Worm (Caenorhabditis elegans) whole organism, mixed stage, embryonic: ENCODE measurements around the gene F42A9.3.

Source experiments
- M03D4.4 ChIP-seq: sonication (generic microtip); optimal IDR thresholded peaks from 2 replicates; lab custom pipeline; 2017; ENCODE audit warnings: mild to moderate bottlenecking, missing genetic modification characterization, missing compliant biosample characterization
- blmp-1 ChIP-seq: fragments of 150-350 bp; optimal IDR thresholded peaks from 2 replicates; lab custom pipeline; 2014; ENCODE audit warnings: missing biosample characterization, missing genetic modification characterization
- ceh-83 ChIP-seq: fragments of 200-800 bp; sonication (Bioruptor generic); optimal IDR thresholded peaks from 2 replicates; lab custom pipeline; 2018; ENCODE audit warnings: mild to moderate bottlenecking, missing genetic modification characterization, missing compliant biosample characterization
- cnd-1 ChIP-seq: fragments of 200-800 bp; sonication (Bioruptor generic); optimal IDR thresholded peaks from 2 replicates; lab custom pipeline; 2018; ENCODE audit warnings: mild to moderate bottlenecking, missing genetic modification characterization, missing compliant biosample characterization
- drap-1 ChIP-seq: fragments of 200-800 bp; sonication (Bioruptor generic); optimal IDR thresholded peaks from 3 replicates; lab custom pipeline; 2018; ENCODE audit warnings: mild to moderate bottlenecking, missing genetic modification characterization, missing compliant biosample characterization
- elt-1 ChIP-seq: sonication (generic microtip); optimal IDR thresholded peaks from 2 replicates; lab custom pipeline; 2017; ENCODE audit warnings: missing genetic modification characterization, mild to moderate bottlenecking, missing compliant biosample characterization, antibody characterized with exemption, moderate library complexity, borderline replicate concordance; ENCODE audit not compliant: insufficient read depth
- elt-3 ChIP-seq: fragments of 150-350 bp; optimal IDR thresholded peaks from 2 replicates; lab custom pipeline; 2014; ENCODE audit warnings: missing biosample characterization, missing genetic modification characterization
- flh-1 ChIP-seq: fragments of 200-800 bp; sonication (Bioruptor generic); optimal IDR thresholded peaks from 2 replicates; lab custom pipeline; 2018; ENCODE audit warnings: mild to moderate bottlenecking, missing genetic modification characterization, moderate library complexity, missing compliant biosample characterization
- ham-2 ChIP-seq: fragments of 200-800 bp; sonication (Bioruptor generic); optimal IDR thresholded peaks from 2 replicates; lab custom pipeline; 2018; ENCODE audit warnings: mild to moderate bottlenecking, missing genetic modification characterization, missing compliant biosample characterization
- hlh-1 ChIP-seq: fragments of 150-350 bp; optimal IDR thresholded peaks from 2 replicates; lab custom pipeline; 2014; ENCODE audit warnings: missing biosample characterization, missing genetic modification reagents, missing genetic modification characterization
- lin-32 ChIP-seq: fragments of 200-800 bp; sonication (Bioruptor generic); optimal IDR thresholded peaks from 2 replicates; lab custom pipeline; 2018; ENCODE audit warnings: mild to moderate bottlenecking, missing genetic modification characterization, missing compliant biosample characterization
- mab-5 ChIP-seq: fragments of 150-350 bp; optimal IDR thresholded peaks from 2 replicates; lab custom pipeline; 2014; ENCODE audit warnings: missing biosample characterization, missing genetic modification characterization
- mep-1 ChIP-seq: fragments of 150-350 bp; optimal IDR thresholded peaks from 2 replicates; lab custom pipeline; 2017; ENCODE audit warnings: missing biosample characterization, missing genetic modification reagents, missing genetic modification characterization, inconsistent platforms
- mls-2 ChIP-seq: sonication (generic microtip); optimal IDR thresholded peaks from 2 replicates; lab custom pipeline; 2016; ENCODE audit warnings: mild to moderate bottlenecking, missing genetic modification characterization, moderate library complexity, missing compliant biosample characterization
- nhr-12 ChIP-seq: fragments of 150-350 bp; optimal IDR thresholded peaks from 2 replicates; lab custom pipeline; 2014; ENCODE audit warnings: missing biosample characterization, missing genetic modification characterization
- nhr-28 ChIP-seq: fragments of 150-350 bp; optimal IDR thresholded peaks from 2 replicates; lab custom pipeline; 2014; ENCODE audit warnings: missing biosample characterization, missing genetic modification characterization
- nhr-76 ChIP-seq: sonication (generic microtip); optimal IDR thresholded peaks from 2 replicates; lab custom pipeline; 2017; ENCODE audit warnings: missing biosample characterization, missing genetic modification characterization
- sem-2 ChIP-seq: fragments of 200-800 bp; sonication (Bioruptor generic); optimal IDR thresholded peaks from 2 replicates; lab custom pipeline; 2018; ENCODE audit warnings: mild to moderate bottlenecking, missing genetic modification characterization, missing compliant biosample characterization
- snpc-4 ChIP-seq: fragments of 150-350 bp; optimal IDR thresholded peaks from 2 replicates; lab custom pipeline; 2014; ENCODE audit warnings: missing biosample characterization, missing genetic modification characterization
- sptf-1 ChIP-seq: sonication (generic microtip); optimal IDR thresholded peaks from 2 replicates; lab custom pipeline; 2017; ENCODE audit warnings: mild to moderate bottlenecking, missing genetic modification characterization, moderate library complexity, missing compliant biosample characterization
- tbx-8 ChIP-seq: fragments of 200-800 bp; sonication (Bioruptor generic); optimal IDR thresholded peaks from 2 replicates; lab custom pipeline; 2018; ENCODE audit warnings: mild to moderate bottlenecking, missing genetic modification characterization, moderate library complexity, missing compliant biosample characterization
- unc-120 ChIP-seq: sonication (generic microtip); optimal IDR thresholded peaks from 2 replicates; lab custom pipeline; 2017; ENCODE audit warnings: missing genetic modification characterization, missing compliant biosample characterization; ENCODE audit not compliant: poor library complexity, severe bottlenecking
- unc-39 ChIP-seq: fragments of 150-350 bp; optimal IDR thresholded peaks from 2 replicates; lab custom pipeline; 2014; ENCODE audit warnings: missing biosample characterization, missing genetic modification characterization
- unc-62 ChIP-seq: fragments of 150-350 bp; optimal IDR thresholded peaks from 2 replicates; lab custom pipeline; 2014; ENCODE audit warnings: missing biosample characterization, missing genetic modification reagents, missing genetic modification characterization
- zip-8 ChIP-seq: fragments of 150-350 bp; optimal IDR thresholded peaks from 2 replicates; lab custom pipeline; 2014; ENCODE audit warnings: missing biosample characterization, missing genetic modification characterization
- ztf-11 ChIP-seq: fragments of 150-350 bp; optimal IDR thresholded peaks from 2 replicates; lab custom pipeline; 2014; ENCODE audit warnings: missing biosample characterization, missing genetic modification characterization

F42A9.3 gene

DNA sequence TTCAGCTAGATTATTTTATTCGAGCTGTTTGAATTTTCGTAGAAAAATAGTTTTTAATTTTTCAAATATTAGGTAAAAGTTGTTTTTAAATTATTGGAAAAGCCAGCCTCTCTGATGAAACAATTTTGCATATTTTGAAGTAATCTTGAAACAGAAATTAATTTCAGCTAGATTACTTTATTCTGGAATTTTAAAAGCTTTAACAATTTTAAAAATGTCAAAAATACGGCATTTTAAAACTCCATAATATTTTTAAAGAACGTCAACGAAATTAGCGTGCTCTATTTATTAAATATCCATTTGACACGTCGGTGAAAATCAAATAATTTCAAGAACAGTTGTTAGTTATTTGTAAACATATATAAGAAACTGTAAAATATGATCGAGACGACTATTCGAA is 14.2 kb upstream of the F42A9.3 start, which contains the start of gene Y59H11AR.10:
Gene Y59H11AR.10 (plus strand): TSS at position 301 of the 400 bp plus-strand sequence.
- no peak for TF ChIP-seq flh-1
- no peak for TF ChIP-seq unc-39
- no peak for TF ChIP-seq nhr-76
- no peak for TF ChIP-seq mab-5 (tag; lab: Kevin White, UChicago)
- TF ChIP-seq drap-1, result no peak
- TF ChIP-seq tbx-8 (GFP tag; lab: Kevin White, UChicago), result no peak
- no peak for TF ChIP-seq ham-2 (GFP tag; lab: Kevin White, UChicago)
- no peak for TF ChIP-seq ceh-83 (GFP tag; lab: Kevin White, UChicago)
- no peak for TF ChIP-seq zip-8 (tag; lab: Kevin White, UChicago)

DNA sequence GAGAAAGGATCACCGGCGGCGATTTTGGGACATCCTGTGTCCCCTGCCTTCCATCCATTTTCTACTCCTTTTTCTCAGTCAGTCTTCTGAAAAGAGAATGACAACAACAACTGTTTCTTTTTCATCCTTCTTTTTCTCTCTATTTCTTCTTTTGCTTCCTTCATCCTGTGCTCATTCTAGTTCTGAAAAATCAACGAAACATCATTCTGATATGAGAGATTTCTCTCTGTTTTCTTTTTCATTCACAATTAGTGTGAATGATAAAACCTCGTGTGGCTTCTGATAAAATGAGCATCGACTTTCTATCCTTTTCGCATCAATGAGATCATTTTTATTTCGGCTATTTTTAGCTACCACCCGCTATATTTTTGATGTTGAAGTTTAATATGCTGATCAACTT is 11.8 kb upstream of the F42A9.3 start:
- TF ChIP-seq unc-120 (tag; lab: Kevin White, UChicago) (peak; percentile 65), zip-8 (tag; lab: Kevin White, UChicago) (no peak), hlh-1 (tag; lab: Kevin White, UChicago) (peak; percentile 42), nhr-28 (tag; lab: Kevin White, UChicago) (no peak), unc-62 (GFP tag; lab: Kevin White, UChicago) (peak; percentile 7)

ce11 chrIV:8608204-8608603 is 8.9 kb upstream of the F42A9.3 start:
- TF ChIP-seq nhr-12 (tag; lab: Kevin White, UChicago) (no peak), M03D4.4 (tag; lab: Kevin White, UChicago) (no peak), snpc-4 (tag; lab: Kevin White, UChicago) (no peak)
- TF ChIP-seq, all 35 proteins: peak for 0

DNA sequence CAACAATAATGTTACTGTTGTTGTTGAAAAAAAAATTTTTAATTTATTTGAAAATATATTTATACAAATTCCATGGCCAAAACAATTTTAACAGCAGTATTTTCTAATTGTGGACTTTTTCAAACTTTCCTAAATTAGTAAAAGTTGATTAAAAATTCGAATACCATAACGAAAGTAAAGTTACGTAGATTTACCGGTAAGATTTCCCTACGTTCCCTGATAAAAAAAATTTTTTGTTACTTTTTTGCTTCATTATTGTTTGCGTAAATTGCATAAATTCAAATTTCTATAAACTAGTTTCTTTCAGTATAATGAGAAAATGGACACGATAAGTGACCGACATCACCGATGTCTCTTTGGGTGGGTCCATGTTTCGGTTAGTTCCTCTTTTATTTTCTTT is 8.1 kb upstream of the F42A9.3 start, which contains the start of gene F42A9.6:
Gene F42A9.6 (plus strand): TSS at position 301 of the 400 bp plus-strand sequence.
- TF ChIP-seq mls-2 (no peak), elt-1 (tag; lab: Kevin White, UChicago) (no peak)

DNA sequence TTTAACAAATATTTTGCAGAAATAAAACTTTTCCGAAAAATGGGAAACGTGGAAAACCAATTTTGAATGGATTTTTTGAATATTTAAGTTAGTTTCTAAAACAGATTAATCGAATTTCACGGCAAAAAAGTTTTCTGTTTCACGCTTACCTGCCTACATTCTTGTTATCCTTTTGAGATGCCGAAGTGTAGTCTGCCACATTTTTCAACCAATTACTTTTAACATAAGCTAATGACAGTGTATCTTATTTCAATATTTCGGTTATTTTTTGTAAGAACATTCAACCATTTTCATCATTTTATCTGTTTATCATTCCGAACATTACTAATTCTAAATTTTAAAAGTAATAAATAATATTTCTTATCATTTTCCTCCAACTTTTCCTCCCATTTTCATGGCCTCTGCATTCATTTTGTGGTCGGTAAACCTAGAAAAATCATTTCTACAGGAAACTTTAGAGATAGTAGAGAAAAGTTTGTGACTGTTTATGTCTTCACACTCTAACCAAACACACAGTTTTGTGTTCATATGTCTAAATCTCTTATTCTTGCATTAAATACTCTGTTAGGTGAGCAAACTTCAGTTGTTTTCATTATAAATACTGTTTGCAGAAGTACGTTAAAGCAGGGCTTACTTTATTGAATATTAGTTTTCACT is 5.0 kb upstream of the F42A9.3 start, which contains the start of the genes F42A9.17 and cyp-33E2:
Gene F42A9.17 (minus strand): TSS at position 51 of the 657 bp plus-strand sequence.
Gene cyp-33E2 (plus strand): TSS at position 449 of the 657 bp plus-strand sequence.
- TF ChIP-seq mab-5 (tag; lab: Kevin White, UChicago) (no peak), sem-2 (GFP tag; lab: Kevin White, UChicago) (no peak), elt-3 (no peak), sptf-1 (tag; lab: Kevin White, UChicago) (no peak), drap-1 (no peak), elt-1 (tag; lab: Kevin White, UChicago) (no peak), ztf-11 (tag; lab: Kevin White, UChicago) (no peak), lin-32 (GFP tag; lab: Kevin White, UChicago) (no peak), flh-1 (no peak), hlh-1 (tag; lab: Kevin White, UChicago) (no peak), unc-62 (GFP tag; lab: Kevin White, UChicago) (no peak), unc-39 (no peak), ham-2 (GFP tag; lab: Kevin White, UChicago) (no peak), zip-8 (tag; lab: Kevin White, UChicago) (no peak), nhr-12 (tag; lab: Kevin White, UChicago) (no peak), unc-120 (tag; lab: Kevin White, UChicago) (no peak), nhr-76 (no peak), M03D4.4 (tag; lab: Kevin White, UChicago) (no peak), nhr-28 (tag; lab: Kevin White, UChicago) (no peak), snpc-4 (tag; lab: Kevin White, UChicago) (no peak)

DNA sequence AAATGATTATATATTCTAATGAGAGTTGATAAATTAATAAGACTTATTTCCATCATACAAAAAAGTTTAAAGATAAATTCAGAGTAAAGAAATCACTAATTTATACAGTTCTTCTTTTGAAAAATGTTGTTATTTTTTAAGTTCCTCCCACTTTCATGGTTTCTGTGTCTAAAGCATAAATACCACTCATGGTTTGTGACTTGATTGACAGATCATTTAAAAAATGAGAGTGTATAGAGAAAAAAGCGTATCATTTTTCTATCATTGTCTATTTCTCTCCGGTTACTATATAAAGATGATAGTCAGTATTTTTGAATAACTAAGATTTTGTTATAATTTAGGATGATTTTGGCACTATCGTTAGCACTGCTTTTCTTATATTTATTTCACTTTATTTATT is 2.4 kb upstream of the F42A9.3 start, which contains the start of gene cyp-33E3:
Gene cyp-33E3 (plus strand): TSS at position 316 of the 400 bp plus-strand sequence.
- no peak for TF ChIP-seq nhr-76
- no peak for TF ChIP-seq mab-5 (tag; lab: Kevin White, UChicago)
- TF ChIP-seq nhr-12 (tag; lab: Kevin White, UChicago), result no peak
- TF ChIP-seq mep-1 (tag; lab: Kevin White, UChicago), result no peak

- TF ChIP-seq blmp-1 (no peak), ceh-83 (GFP tag; lab: Kevin White, UChicago) (no peak), ztf-11 (tag; lab: Kevin White, UChicago) (no peak), cnd-1 (tag; lab: Kevin White, UChicago) (no peak), mab-5 (tag; lab: Kevin White, UChicago) (no peak), zip-8 (tag; lab: Kevin White, UChicago) (no peak), hlh-1 (tag; lab: Kevin White, UChicago) (no peak), tbx-8 (GFP tag; lab: Kevin White, UChicago) (no peak), nhr-12 (tag; lab: Kevin White, UChicago) (no peak)
These were observed 1.7 kb upstream of the F42A9.3 start for ce11 chrIV:8615314-8615713.
